Worm (Caenorhabditis elegans) whole organism, early embryonic: ENCODE results near the gene srh-219.

Experiments used
- B0310.2 ChIP-seq: sonication (generic microtip); optimal IDR thresholded peaks from 2 replicates; lab custom pipeline; 2016; ENCODE audit warnings: mild to moderate bottlenecking, missing genetic modification characterization, missing compliant biosample characterization
- F13C5.2 ChIP-seq: sonication (generic microtip); optimal IDR thresholded peaks from 2 replicates; lab custom pipeline; 2017; ENCODE audit warnings: mild to moderate bottlenecking, missing genetic modification characterization, inconsistent platforms, missing compliant biosample characterization
- aly-1 ChIP-seq: sonication (generic microtip); optimal IDR thresholded peaks from 2 replicates; lab custom pipeline; 2016; ENCODE audit warnings: missing genetic modification characterization, missing compliant biosample characterization
- ama-1 ChIP-seq: fragments of 150-350 bp; optimal IDR thresholded peaks from 2 replicates; lab custom pipeline; 2014
- ceh-13 ChIP-seq: fragments of 200-800 bp; sonication (Bioruptor generic); optimal IDR thresholded peaks from 2 replicates; lab custom pipeline; 2018; ENCODE audit warnings: mild to moderate bottlenecking, missing genetic modification characterization, missing compliant biosample characterization
- ceh-36 ChIP-seq: sonication (generic microtip); optimal IDR thresholded peaks from 2 replicates; lab custom pipeline; 2016; ENCODE audit warnings: missing genetic modification characterization, inconsistent platforms, missing compliant biosample characterization
- ets-7 ChIP-seq: sonication (generic microtip); optimal IDR thresholded peaks from 2 replicates; lab custom pipeline; 2016; ENCODE audit warnings: missing genotype, missing genetic modification characterization, missing compliant biosample characterization
- flt-1 ChIP-seq: fragments of 200-800 bp; sonication (Bioruptor generic); IDR thresholded peaks from 2 replicates; pipeline ENCODE4 v1.3.6; 2022; ENCODE audit warnings: missing genetic modification characterization, missing compliant biosample characterization
- hmbx-1 ChIP-seq: sonication (generic microtip); optimal IDR thresholded peaks from 2 replicates; lab custom pipeline; 2016; ENCODE audit warnings: mild to moderate bottlenecking, missing genetic modification characterization, missing compliant biosample characterization
- hmg-4 ChIP-seq: fragments of 200-800 bp; sonication (Bioruptor generic); optimal IDR thresholded peaks from 2 replicates; lab custom pipeline; 2018; ENCODE audit warnings: mild to moderate bottlenecking, missing genetic modification characterization, missing compliant biosample characterization
- hnd-1 ChIP-seq: sonication (generic microtip); optimal IDR thresholded peaks from 2 replicates; lab custom pipeline; 2016; ENCODE audit warnings: missing genetic modification characterization, missing compliant biosample characterization
- pes-1 ChIP-seq: fragments of 200-800 bp; sonication (Bioruptor generic); IDR thresholded peaks from 2 replicates; pipeline ENCODE4 v1.3.6; 2022; ENCODE audit warnings: missing genetic modification reagents, missing genetic modification characterization, missing compliant biosample characterization
- scrt-1 ChIP-seq: fragments of 200-800 bp; sonication (Bioruptor generic); IDR thresholded peaks from 2 replicates; pipeline ENCODE4 v1.3.6; 2022; ENCODE audit warnings: missing genetic modification characterization, missing compliant biosample characterization
- sea-1 ChIP-seq: fragments of 200-800 bp; sonication (Bioruptor generic); conservative IDR thresholded peaks from 2 replicates; pipeline ENCODE4 v1.3.6; 2022; ENCODE audit warnings: missing genetic modification characterization, missing compliant biosample characterization
- tbx-11 ChIP-seq: fragments of 200-800 bp; sonication (Bioruptor generic); IDR thresholded peaks from 2 replicates; pipeline ENCODE4 v1.3.6; 2022; ENCODE audit warnings: missing genetic modification characterization, missing compliant biosample characterization
- tbx-37 ChIP-seq: fragments of 200-800 bp; sonication (Bioruptor generic); conservative IDR thresholded peaks from 2 replicates; pipeline ENCODE4 v1.3.6; 2022; ENCODE audit warnings: missing genetic modification reagents, missing genetic modification characterization, missing compliant biosample characterization
- tra-4 ChIP-seq: sonication (generic microtip); optimal IDR thresholded peaks from 2 replicates; lab custom pipeline; 2017; ENCODE audit warnings: missing genetic modification characterization, missing compliant biosample characterization

The srh-219 gene

DNA sequence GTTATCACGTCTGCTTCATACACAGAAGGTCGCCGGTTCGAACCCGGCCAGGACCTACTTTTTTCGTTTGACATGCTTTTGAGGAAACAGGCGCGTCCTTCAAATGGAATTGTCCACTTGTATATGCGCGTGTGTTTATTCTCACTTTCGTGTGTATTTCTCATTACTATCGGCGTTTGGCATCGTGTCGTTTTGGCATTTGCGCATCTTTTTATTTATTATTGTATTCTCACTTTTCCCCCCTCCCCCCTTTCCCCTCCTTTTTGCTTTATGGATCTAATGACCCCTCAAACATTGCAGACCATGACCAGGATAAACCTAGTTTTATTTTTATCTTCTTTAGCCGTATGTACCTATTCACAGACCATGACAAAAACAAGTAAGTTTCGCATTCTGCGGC is 22.1 kb downstream of the srh-219 start, which contains the start of gene F21A3.3:
TSS of gene F21A3.3 (plus strand) at position 301 of the 400 bp plus-strand sequence.
- TF ChIP-seq hnd-1 (tag; lab: Kevin White, UChicago) (no peak), flt-1 (GFP tag; lab: Robert Waterston, UW) (no peak), F13C5.2 (no peak), B0310.2 (tag; lab: Kevin White, UChicago) (no peak), ceh-13 (GFP tag; lab: Kevin White, UChicago) (no peak), ets-7 (tag; lab: Kevin White, UChicago) (no peak)

- no peak for TF ChIP-seq tra-4 (tag; lab: Kevin White, UChicago)
- TF ChIP-seq pes-1 (GFP tag; lab: Robert Waterston, UW), result no peak
- TF ChIP-seq hmg-4, result no peak
- TF ChIP-seq tbx-37 (GFP tag; lab: Robert Waterston, UW), result no peak
- TF ChIP-seq flt-1 (GFP tag; lab: Robert Waterston, UW), result no peak
Observed at ce11 chrV:15519845-15520244, 24.6 kb downstream of the srh-219 start.

- TF ChIP-seq sea-1 (GFP tag; lab: Robert Waterston, UW), result no peak
- TF ChIP-seq tbx-11 (GFP tag; lab: Robert Waterston, UW), result no peak
- no peak for TF ChIP-seq tbx-37 (GFP tag; lab: Robert Waterston, UW)
- no peak for TF ChIP-seq tra-4 (tag; lab: Kevin White, UChicago)
Observed at ce11 chrV:15520398-15520797, 25.1 kb downstream of the srh-219 start.

DNA sequence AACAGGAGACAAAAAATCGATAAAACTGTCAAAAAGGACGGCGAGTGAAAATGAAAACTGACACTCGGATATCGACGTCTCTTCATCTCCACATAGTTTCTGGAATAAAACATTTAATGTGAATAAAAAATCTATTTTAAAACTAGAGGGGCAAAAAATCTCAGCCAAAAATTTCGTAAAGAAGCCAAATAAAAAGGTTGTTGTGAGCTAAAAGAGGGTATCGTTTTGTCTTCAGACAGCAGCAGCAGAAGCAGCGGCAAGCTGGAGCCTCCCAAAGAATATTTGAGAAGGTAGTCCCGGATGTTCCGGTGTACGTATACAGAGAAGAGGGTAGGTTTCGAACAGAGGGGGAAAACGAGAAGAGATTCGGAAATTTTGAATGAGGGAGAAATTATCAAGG is 26.7 kb downstream of the srh-219 start, which contains the start of gene lgc-31:
TSS of gene lgc-31 (minus strand) at position 101 of the 400 bp plus-strand sequence.
- TF ChIP-seq aly-1 (tag; lab: Kevin White, UChicago) (no peak), flt-1 (GFP tag; lab: Robert Waterston, UW) (no peak), F13C5.2 (no peak)

ce11 chrV:15529069-15529468 is 33.8 kb downstream of the srh-219 start, which contains the start of gene srh-276:
TSS of gene srh-276 (plus strand) at chrV:15529369.
- TF ChIP-seq aly-1 (tag; lab: Kevin White, UChicago), result no peak
- TF ChIP-seq pes-1 (GFP tag; lab: Robert Waterston, UW), result no peak
- TF ChIP-seq ceh-36 (tag; lab: Kevin White, UChicago), result no peak
- no peak for TF ChIP-seq ceh-13 (GFP tag; lab: Kevin White, UChicago)
- no peak for TF ChIP-seq tbx-37 (GFP tag; lab: Robert Waterston, UW)
- TF ChIP-seq hmg-4, result no peak
- TF ChIP-seq tra-4 (tag; lab: Kevin White, UChicago), result no peak
- no peak for TF ChIP-seq flt-1 (GFP tag; lab: Robert Waterston, UW)
- TF ChIP-seq hmbx-1, result no peak
- TF ChIP-seq B0310.2 (tag; lab: Kevin White, UChicago), result no peak
- no peak for TF ChIP-seq F13C5.2
- no peak for TF ChIP-seq ets-7 (tag; lab: Kevin White, UChicago)
- TF ChIP-seq tbx-11 (GFP tag; lab: Robert Waterston, UW), result no peak
- no peak for TF ChIP-seq scrt-1 (GFP tag; lab: Robert Waterston, UW)
- no peak for TF ChIP-seq ama-1 (lab: Kevin White, UChicago)
- TF ChIP-seq hnd-1 (tag; lab: Kevin White, UChicago), result no peak
- TF ChIP-seq sea-1 (GFP tag; lab: Robert Waterston, UW), result no peak

ce11 chrV:15533096-15533495 is 37.8 kb downstream of the srh-219 start, which contains the start of gene F21A3.11:
TSS of gene F21A3.11 (minus strand) at chrV:15533212.
- TF ChIP-seq scrt-1 (GFP tag; lab: Robert Waterston, UW) (no peak), hmg-4 (no peak), tbx-11 (GFP tag; lab: Robert Waterston, UW) (no peak), ets-7 (tag; lab: Kevin White, UChicago) (no peak), B0310.2 (tag; lab: Kevin White, UChicago) (no peak), ama-1 (lab: Kevin White, UChicago) (no peak), tra-4 (tag; lab: Kevin White, UChicago) (no peak), hmbx-1 (no peak), ceh-36 (tag; lab: Kevin White, UChicago) (no peak), aly-1 (tag; lab: Kevin White, UChicago) (no peak), hnd-1 (tag; lab: Kevin White, UChicago) (no peak), pes-1 (GFP tag; lab: Robert Waterston, UW) (no peak)

ce11 chrV:15533864-15534263 is 38.6 kb downstream of the srh-219 start, which contains the start of gene F21A3.2:
TSS of gene F21A3.2 (minus strand) at chrV:15533964.
- no peak for TF ChIP-seq hmbx-1
- no peak for TF ChIP-seq B0310.2 (tag; lab: Kevin White, UChicago)
- TF ChIP-seq sea-1 (GFP tag; lab: Robert Waterston, UW), result no peak
- TF ChIP-seq aly-1 (tag; lab: Kevin White, UChicago), result no peak
- TF ChIP-seq ets-7 (tag; lab: Kevin White, UChicago), result no peak
- TF ChIP-seq ceh-36 (tag; lab: Kevin White, UChicago), result no peak
- no peak for TF ChIP-seq tbx-37 (GFP tag; lab: Robert Waterston, UW)
- no peak for TF ChIP-seq hmg-4
- no peak for TF ChIP-seq tra-4 (tag; lab: Kevin White, UChicago)

ce11 chrV:15536320-15536719 is 41.1 kb downstream of the srh-219 start, which contains the start of gene F21A3.4:
TSS of gene F21A3.4 (plus strand) at chrV:15536620.
- TF ChIP-seq ets-7 (tag; lab: Kevin White, UChicago) (no peak), hmbx-1 (no peak), B0310.2 (tag; lab: Kevin White, UChicago) (no peak), tra-4 (tag; lab: Kevin White, UChicago) (no peak), flt-1 (GFP tag; lab: Robert Waterston, UW) (no peak), sea-1 (GFP tag; lab: Robert Waterston, UW) (no peak), F13C5.2 (no peak), pes-1 (GFP tag; lab: Robert Waterston, UW) (no peak), hnd-1 (tag; lab: Kevin White, UChicago) (no peak), tbx-37 (GFP tag; lab: Robert Waterston, UW) (no peak)
